Worm (Caenorhabditis elegans) whole organism, L1 larva: Measurements from ENCODE around the gene B0454.26.

Experiments
- C04F5.9 ChIP-seq: sonication (generic microtip); optimal IDR thresholded peaks from 2 replicates; lab custom pipeline; 2016; ENCODE audit warnings: missing genetic modification characterization, missing compliant biosample characterization
- C16A3.4 ChIP-seq: fragments of 150-350 bp; optimal IDR thresholded peaks from 2 replicates; lab custom pipeline; 2014; ENCODE audit warnings: missing biosample characterization, missing genetic modification characterization
- F16B12.6 ChIP-seq: fragments of 150-350 bp; optimal IDR thresholded peaks from 2 replicates; lab custom pipeline; 2014; ENCODE audit warnings: missing biosample characterization, missing genetic modification characterization
- ama-1 ChIP-seq: fragments of 150-350 bp; optimal IDR thresholded peaks from 2 replicates; lab custom pipeline; 2014
- ceh-88 ChIP-seq: fragments of 200-800 bp; sonication (Bioruptor generic); IDR thresholded peaks from 2 replicates; pipeline ENCODE4 v1.3.6; 2022; ENCODE audit warnings: missing genetic modification characterization, missing compliant biosample characterization
- ces-1 ChIP-seq: fragments of 150-350 bp; optimal IDR thresholded peaks from 2 replicates; lab custom pipeline; 2014; ENCODE audit warnings: missing biosample characterization, missing genetic modification reagents, missing genetic modification characterization
- dsc-1 ChIP-seq: sonication (generic microtip); optimal IDR thresholded peaks from 2 replicates; lab custom pipeline; 2016; ENCODE audit warnings: mild to moderate bottlenecking, missing genetic modification characterization, missing compliant biosample characterization
- efl-1 ChIP-seq, 4 experiments: fragments of 150-350 bp; optimal IDR thresholded peaks in 3 of 4; peaks in 1 of 4; 1 replicate in 1 of 4; 2 replicates in 3 of 4; lab custom pipeline; 2014; ENCODE audit warnings: missing biosample characterization in 2 of 4, missing genetic modification characterization in 2 of 4, missing genetic modification reagents in 2 of 4
- efl-3 ChIP-seq: fragments of 200-800 bp; sonication (Bioruptor generic); optimal IDR thresholded peaks from 2 replicates; lab custom pipeline; 2018; ENCODE audit warnings: mild to moderate bottlenecking, missing genetic modification characterization, missing compliant biosample characterization
- egl-13 ChIP-seq: sonication (generic microtip); optimal IDR thresholded peaks from 2 replicates; lab custom pipeline; 2016; ENCODE audit warnings: missing genotype, missing genetic modification reagents, missing genetic modification characterization, missing compliant biosample characterization
- elt-2 ChIP-seq: sonication (generic microtip); optimal IDR thresholded peaks from 2 replicates; lab custom pipeline; 2016; ENCODE audit warnings: missing genetic modification characterization, mild to moderate bottlenecking, inconsistent platforms, missing compliant biosample characterization, missing genetic modification reagents
- ets-5 ChIP-seq: fragments of 200-800 bp; sonication (Bioruptor generic); IDR thresholded peaks from 2 replicates; pipeline ENCODE4 v1.3.6; 2022; ENCODE audit warnings: missing genetic modification characterization, missing compliant biosample characterization
- fkh-10 ChIP-seq: sonication (generic microtip); optimal IDR thresholded peaks from 2 replicates; lab custom pipeline; 2017; ENCODE audit warnings: missing biosample characterization, missing genetic modification reagents, missing genetic modification characterization
- grh-1 ChIP-seq: fragments of 200-800 bp; sonication (Bioruptor generic); IDR thresholded peaks from 2 replicates; pipeline ENCODE4 v1.3.6; 2022; ENCODE audit warnings: missing genetic modification reagents, missing genetic modification characterization, missing compliant biosample characterization
- hlh-17 ChIP-seq: fragments of 200-800 bp; sonication (Bioruptor generic); optimal IDR thresholded peaks from 2 replicates; lab custom pipeline; 2018; ENCODE audit warnings: missing genetic modification characterization, mild to moderate bottlenecking, missing compliant biosample characterization, moderate library complexity, borderline replicate concordance
- hpl-2 ChIP-seq: fragments of 150-350 bp; optimal IDR thresholded peaks from 2 replicates; lab custom pipeline; 2014; ENCODE audit warnings: missing biosample characterization, missing genetic modification reagents, missing genetic modification characterization
- irx-1 ChIP-seq: sonication (generic microtip); optimal IDR thresholded peaks from 2 replicates; lab custom pipeline; 2016; ENCODE audit warnings: missing genetic modification characterization, missing compliant biosample characterization
- jun-1 ChIP-seq: fragments of 150-350 bp; optimal IDR thresholded peaks from 2 replicates; lab custom pipeline; 2014; ENCODE audit warnings: missing biosample characterization, missing genetic modification reagents, missing genetic modification characterization
- lin-15B ChIP-seq: fragments of 150-350 bp; sonication (generic microtip); optimal IDR thresholded peaks from 3 replicates; lab custom pipeline; 2014; ENCODE audit warnings: missing biosample characterization, missing genetic modification characterization
- lin-35 ChIP-seq, 2 experiments: fragments of 150-350 bp; optimal IDR thresholded peaks; 2 replicates each; lab custom pipeline; 2014; ENCODE audit warnings: missing biosample characterization in 2 of 2, missing genetic modification characterization in 2 of 2, missing genetic modification reagents in 2 of 2
- mef-2 ChIP-seq: fragments of 150-350 bp; optimal IDR thresholded peaks from 2 replicates; lab custom pipeline; 2014; ENCODE audit warnings: missing biosample characterization, missing genetic modification characterization
- nhr-20 ChIP-seq: sonication (generic microtip); optimal IDR thresholded peaks from 2 replicates; lab custom pipeline; 2016; ENCODE audit warnings: mild to moderate bottlenecking, missing genetic modification characterization, missing compliant biosample characterization
- nhr-28 ChIP-seq: fragments of 150-350 bp; optimal IDR thresholded peaks from 2 replicates; lab custom pipeline; 2014; ENCODE audit warnings: missing biosample characterization, missing genetic modification characterization
- nhr-47 ChIP-seq: sonication (generic microtip); optimal IDR thresholded peaks from 2 replicates; lab custom pipeline; 2016; ENCODE audit warnings: mild to moderate bottlenecking, missing genetic modification characterization, moderate library complexity, missing compliant biosample characterization
- nhr-76 ChIP-seq: sonication (generic microtip); optimal IDR thresholded peaks from 2 replicates; lab custom pipeline; 2017; ENCODE audit warnings: missing biosample characterization, missing genetic modification characterization
- nhr-84 ChIP-seq: sonication (generic microtip); optimal IDR thresholded peaks from 2 replicates; lab custom pipeline; 2017; ENCODE audit warnings: missing biosample characterization, missing genetic modification characterization
- nhr-85 ChIP-seq: sonication (generic microtip); peaks from one replicate; lab custom pipeline; 2016; ENCODE audit warnings: missing genetic modification characterization, inconsistent platforms, missing compliant biosample characterization
- pax-3 ChIP-seq: fragments of 200-800 bp; sonication (Bioruptor generic); optimal IDR thresholded peaks from 2 replicates; lab custom pipeline; 2018; ENCODE audit warnings: mild to moderate bottlenecking, missing genetic modification characterization, moderate library complexity, missing compliant biosample characterization
- pqm-1 ChIP-seq: sonication (generic microtip); optimal IDR thresholded peaks from 3 replicates; lab custom pipeline; 2017; ENCODE audit warnings: missing biosample characterization, missing genetic modification characterization
- sox-4 ChIP-seq: sonication (generic microtip); optimal IDR thresholded peaks from 2 replicates; lab custom pipeline; 2016; ENCODE audit warnings: missing genetic modification characterization, missing compliant biosample characterization
- sptf-1 ChIP-seq: fragments of 150-350 bp; optimal IDR thresholded peaks from 2 replicates; lab custom pipeline; 2014; ENCODE audit warnings: missing biosample characterization, missing genetic modification characterization
- zag-1 ChIP-seq: fragments of 150-350 bp; optimal IDR thresholded peaks from 2 replicates; lab custom pipeline; 2014; ENCODE audit warnings: missing biosample characterization, missing genetic modification characterization
- ztf-11 ChIP-seq, 2 experiments: sonication (generic microtip); optimal IDR thresholded peaks; 2 replicates each; lab custom pipeline; 2016 to 2017; ENCODE audit warnings: missing genetic modification characterization in 2 of 2, missing biosample characterization in 1 of 2, missing compliant biosample characterization in 1 of 2

Gene B0454.26

ce11 chrII:3071012-3071749, 32.8 kb upstream of the B0454.26 start, which contains the start of gene Y25C1A.7:
TSS of gene Y25C1A.7 (minus strand) at chrII:3071062.
- TF ChIP-seq irx-1 (tag; lab: Kevin White, UChicago) (no peak), nhr-85 (tag; lab: Kevin White, UChicago) (peak; percentile 12), efl-1 (optimal IDR thresholded peaks at IDR 0.05; lab: Kevin White, UChicago) (no peak), efl-1 (GFP tag; optimal IDR thresholded peaks at IDR 0.05 in 1 of 2; lab: Kevin White, UChicago) (peak in 1 of 2 experiments; percentile 12), ceh-88 (GFP tag; lab: Robert Waterston, UW) (no peak)

- no peak for TF ChIP-seq C16A3.4 (tag; lab: Kevin White, UChicago)
- TF ChIP-seq hpl-2 (GFP tag; lab: Kevin White, UChicago) = no peak
- TF ChIP-seq nhr-76 (tag; lab: Kevin White, UChicago) = no peak
- TF ChIP-seq mef-2 = no peak
- no peak for TF ChIP-seq grh-1
- no peak for TF ChIP-seq nhr-28 (tag; lab: Kevin White, UChicago)
Measured at ce11 chrII:3070182-3070581, 31.8 kb upstream of the B0454.26 start.

ce11 chrII:3068646-3069045, 30.3 kb upstream of the B0454.26 start:
- no peak for TF ChIP-seq ama-1 (lab: Kevin White, UChicago)
- no peak for TF ChIP-seq efl-1 (optimal IDR thresholded peaks at IDR 0.05; lab: Kevin White, UChicago)
- TF ChIP-seq efl-1 (GFP tag; optimal IDR thresholded peaks at IDR 0.05 in 1 of 2; lab: Kevin White, UChicago) = peak in 1 of 2 experiments; percentile 7

ce11 chrII:3067896-3068295, 29.5 kb upstream of the B0454.26 start:
- TF ChIP-seq ets-5 (GFP tag; lab: Robert Waterston, UW) (no peak), elt-2 (tag; lab: Kevin White, UChicago) (no peak), C04F5.9 (tag; lab: Kevin White, UChicago) (no peak), lin-15B (tag; lab: Kevin White, UChicago) (no peak), jun-1 (tag; lab: Kevin White, UChicago) (no peak), fkh-10 (no peak), sox-4 (tag; lab: Kevin White, UChicago) (no peak), nhr-20 (no peak), zag-1 (tag; lab: Kevin White, UChicago) (no peak), nhr-84 (tag; lab: Kevin White, UChicago) (no peak), pqm-1 (no peak), C16A3.4 (tag; lab: Kevin White, UChicago) (no peak)
- TF ChIP-seq, all 84 proteins: peak for 0

- TF ChIP-seq lin-35 (GFP tag; optimal IDR thresholded peaks at IDR 0.05; lab: Kevin White, UChicago) (no peak), pax-3 (tag; lab: Kevin White, UChicago) (no peak), sptf-1 (tag; lab: Kevin White, UChicago) (no peak), sox-4 (tag; lab: Kevin White, UChicago) (no peak), nhr-47 (no peak), hlh-17 (GFP tag; lab: Kevin White, UChicago) (no peak), C04F5.9 (tag; lab: Kevin White, UChicago) (no peak), jun-1 (tag; lab: Kevin White, UChicago) (no peak)
Measured at ce11 chrII:3067447-3067846, 29.1 kb upstream of the B0454.26 start.

ce11 chrII:3066401-3066800, 28.0 kb upstream of the B0454.26 start:
- TF ChIP-seq efl-3 (GFP tag; lab: Kevin White, UChicago) (no peak), pax-3 (tag; lab: Kevin White, UChicago) (no peak), C04F5.9 (tag; lab: Kevin White, UChicago) (no peak), ztf-11 (tag; optimal IDR thresholded peaks at IDR 0.05; lab: Kevin White, UChicago) (no peak), ces-1 (GFP tag; lab: Kevin White, UChicago) (no peak), dsc-1 (tag; lab: Kevin White, UChicago) (no peak), F16B12.6 (tag; lab: Kevin White, UChicago) (no peak), egl-13 (tag; lab: Kevin White, UChicago) (no peak), irx-1 (tag; lab: Kevin White, UChicago) (no peak)
